Worm (Caenorhabditis elegans) whole organism, L4 larva: ENCODE measurements around the gene T27A1.2.

ENCODE experiments used
- ama-1 ChIP-seq: fragments of 150-350 bp; optimal IDR thresholded peaks from 2 replicates; lab custom pipeline; 2014; ENCODE audit warnings: inconsistent platforms, mixed read lengths
- ceh-20 ChIP-seq: fragments of 200-800 bp; sonication (Bioruptor generic); IDR thresholded peaks from 2 replicates; pipeline ENCODE4 v1.3.6; 2022; ENCODE audit warnings: missing genetic modification reagents, missing genetic modification characterization, missing compliant biosample characterization
- fkh-10 ChIP-seq: fragments of 150-350 bp; optimal IDR thresholded peaks from 2 replicates; lab custom pipeline; 2014; ENCODE audit warnings: missing biosample characterization, missing genetic modification reagents, missing genetic modification characterization
- fos-1 ChIP-seq: fragments of 150-350 bp; optimal IDR thresholded peaks from 2 replicates; lab custom pipeline; 2014; ENCODE audit warnings: missing biosample characterization, missing genetic modification characterization
- hif-1 ChIP-seq, 2 experiments: sonication (generic microtip); optimal IDR thresholded peaks; 2 replicates each; lab custom pipeline; 2016 to 2017; ENCODE audit warnings: missing compliant biosample characterization in 2 of 2, missing genetic modification characterization in 2 of 2, missing genetic modification reagents in 2 of 2, missing genotype in 2 of 2, mild to moderate bottlenecking in 1 of 2
- hmg-1.1 ChIP-seq: fragments of 200-800 bp; sonication (Bioruptor generic); IDR thresholded peaks from 2 replicates; pipeline ENCODE4 v1.3.6; 2022; ENCODE audit warnings: missing genetic modification reagents, missing genetic modification characterization, missing compliant biosample characterization
- mep-1 ChIP-seq: fragments of 150-350 bp; sonication (generic microtip); optimal IDR thresholded peaks from 3 replicates; lab custom pipeline; 2014; ENCODE audit warnings: missing biosample characterization, missing genetic modification characterization
- nhr-42 ChIP-seq: fragments of 200-800 bp; sonication (Bioruptor generic); IDR thresholded peaks from 2 replicates; pipeline ENCODE4 v1.3.6; 2022; ENCODE audit warnings: missing genetic modification characterization, missing compliant biosample characterization
- pha-4 ChIP-seq, 2 experiments: fragments of 150-350 bp in 1 of 2; fragments of 200-800 bp in 1 of 2; sonication (Bioruptor generic) in 1 of 2; IDR thresholded peaks in 1 of 2; optimal IDR thresholded peaks in 1 of 2; 2 replicates each; pipeline versions ENCODE4 v1.3.6 to Lab custom; 2014 to 2022; ENCODE audit warnings: missing genetic modification characterization in 2 of 2, missing genetic modification reagents in 2 of 2, missing biosample characterization in 1 of 2, missing compliant biosample characterization in 1 of 2
- tag-97 ChIP-seq: fragments of 200-800 bp; sonication (Bioruptor generic); IDR thresholded peaks from 2 replicates; pipeline ENCODE4 v1.3.6; 2022; ENCODE audit warnings: missing genetic modification characterization, missing compliant biosample characterization
- unc-39 ChIP-seq: sonication (generic microtip); optimal IDR thresholded peaks from 2 replicates; lab custom pipeline; 2017; ENCODE audit warnings: missing biosample characterization, missing genetic modification characterization
- zag-1 ChIP-seq: fragments of 150-350 bp; optimal IDR thresholded peaks from 2 replicates; lab custom pipeline; 2014; ENCODE audit warnings: missing biosample characterization, missing genetic modification characterization

- TF ChIP-seq mep-1 (tag; lab: Kevin White, UChicago) (no peak), hmg-1.1 (GFP tag; lab: Robert Waterston, UW) (no peak), pha-4 (GFP tag; IDR thresholded peaks at IDR 0.05; lab: Robert Waterston, UW) (no peak), pha-4 (tag; optimal IDR thresholded peaks at IDR 0.05; lab: Kevin White, UChicago) (no peak), zag-1 (tag; lab: Kevin White, UChicago) (no peak), ama-1 (lab: Kevin White, UChicago) (no peak), fos-1 (tag; lab: Kevin White, UChicago) (no peak), nhr-42 (GFP tag; lab: Robert Waterston, UW) (no peak), tag-97 (no peak), ceh-20 (GFP tag; lab: Robert Waterston, UW) (no peak), unc-39 (tag; lab: Kevin White, UChicago) (no peak), hif-1 (tag; optimal IDR thresholded peaks at IDR 0.05; lab: Kevin White, UChicago) (no peak), fkh-10 (GFP tag; lab: Kevin White, UChicago) (no peak)
These were observed 35.3 kb upstream of the T27A1.2 start, which contains the start of gene mlt-8 for ce11 chrII:572010-572409.
